Worm (Caenorhabditis elegans) whole organism, mixed stage, embryonic: ENCODE measurements around the gene Y53C12B.1.
"Not testable (repeated sequence)": the region's sequence is repeated elsewhere in the genome, so short reads cannot be mapped to it uniquely, and the experiment has no call there.

Experiments used
- M03D4.4 ChIP-seq: sonication (generic microtip); optimal IDR thresholded peaks from 2 replicates; lab custom pipeline; 2017; ENCODE audit warnings: mild to moderate bottlenecking, missing genetic modification characterization, missing compliant biosample characterization
- bed-3 ChIP-seq: fragments of 200-800 bp; sonication (Bioruptor generic); optimal IDR thresholded peaks from 3 replicates; lab custom pipeline; 2018; ENCODE audit warnings: mild to moderate bottlenecking, missing genetic modification characterization, moderate library complexity, missing compliant biosample characterization
- ceh-39 ChIP-seq: fragments of 150-350 bp; optimal IDR thresholded peaks from 2 replicates; lab custom pipeline; 2014; ENCODE audit warnings: missing biosample characterization, missing genetic modification characterization
- ceh-43 ChIP-seq: fragments of 200-800 bp; sonication (Bioruptor generic); optimal IDR thresholded peaks from 2 replicates; lab custom pipeline; 2018; ENCODE audit warnings: mild to moderate bottlenecking, missing genetic modification characterization, moderate library complexity, missing compliant biosample characterization
- ceh-83 ChIP-seq: fragments of 200-800 bp; sonication (Bioruptor generic); optimal IDR thresholded peaks from 2 replicates; lab custom pipeline; 2018; ENCODE audit warnings: mild to moderate bottlenecking, missing genetic modification characterization, missing compliant biosample characterization
- ces-1 ChIP-seq: fragments of 150-350 bp; optimal IDR thresholded peaks from 2 replicates; lab custom pipeline; 2014; ENCODE audit warnings: missing biosample characterization, missing genetic modification reagents, missing genetic modification characterization
- cnd-1 ChIP-seq: fragments of 200-800 bp; sonication (Bioruptor generic); optimal IDR thresholded peaks from 2 replicates; lab custom pipeline; 2018; ENCODE audit warnings: mild to moderate bottlenecking, missing genetic modification characterization, missing compliant biosample characterization
- drap-1 ChIP-seq: fragments of 200-800 bp; sonication (Bioruptor generic); optimal IDR thresholded peaks from 3 replicates; lab custom pipeline; 2018; ENCODE audit warnings: mild to moderate bottlenecking, missing genetic modification characterization, missing compliant biosample characterization
- elt-1 ChIP-seq: sonication (generic microtip); optimal IDR thresholded peaks from 2 replicates; lab custom pipeline; 2017; ENCODE audit warnings: missing genetic modification characterization, mild to moderate bottlenecking, missing compliant biosample characterization, antibody characterized with exemption, moderate library complexity, borderline replicate concordance; ENCODE audit not compliant: insufficient read depth
- elt-3 ChIP-seq: fragments of 150-350 bp; optimal IDR thresholded peaks from 2 replicates; lab custom pipeline; 2014; ENCODE audit warnings: missing biosample characterization, missing genetic modification characterization
- flh-1 ChIP-seq: fragments of 200-800 bp; sonication (Bioruptor generic); optimal IDR thresholded peaks from 2 replicates; lab custom pipeline; 2018; ENCODE audit warnings: mild to moderate bottlenecking, missing genetic modification characterization, moderate library complexity, missing compliant biosample characterization
- hlh-1 ChIP-seq: fragments of 150-350 bp; optimal IDR thresholded peaks from 2 replicates; lab custom pipeline; 2014; ENCODE audit warnings: missing biosample characterization, missing genetic modification reagents, missing genetic modification characterization
- lin-13 ChIP-seq: fragments of 150-350 bp; optimal IDR thresholded peaks from 2 replicates; lab custom pipeline; 2014; ENCODE audit warnings: missing biosample characterization, missing genetic modification characterization
- lin-32 ChIP-seq: fragments of 200-800 bp; sonication (Bioruptor generic); optimal IDR thresholded peaks from 2 replicates; lab custom pipeline; 2018; ENCODE audit warnings: mild to moderate bottlenecking, missing genetic modification characterization, missing compliant biosample characterization
- lsy-2 ChIP-seq: fragments of 150-350 bp; optimal IDR thresholded peaks from 2 replicates; lab custom pipeline; 2014; ENCODE audit warnings: missing biosample characterization, missing genetic modification characterization
- mab-5 ChIP-seq: fragments of 150-350 bp; optimal IDR thresholded peaks from 2 replicates; lab custom pipeline; 2014; ENCODE audit warnings: missing biosample characterization, missing genetic modification characterization
- mep-1 ChIP-seq: fragments of 150-350 bp; optimal IDR thresholded peaks from 2 replicates; lab custom pipeline; 2017; ENCODE audit warnings: missing biosample characterization, missing genetic modification reagents, missing genetic modification characterization, inconsistent platforms
- mls-2 ChIP-seq: sonication (generic microtip); optimal IDR thresholded peaks from 2 replicates; lab custom pipeline; 2016; ENCODE audit warnings: mild to moderate bottlenecking, missing genetic modification characterization, moderate library complexity, missing compliant biosample characterization
- nhr-12 ChIP-seq: fragments of 150-350 bp; optimal IDR thresholded peaks from 2 replicates; lab custom pipeline; 2014; ENCODE audit warnings: missing biosample characterization, missing genetic modification characterization
- nhr-2 ChIP-seq: fragments of 150-350 bp; optimal IDR thresholded peaks from 2 replicates; lab custom pipeline; 2014; ENCODE audit warnings: missing biosample characterization, missing genetic modification characterization
- nhr-28 ChIP-seq: fragments of 150-350 bp; optimal IDR thresholded peaks from 2 replicates; lab custom pipeline; 2014; ENCODE audit warnings: missing biosample characterization, missing genetic modification characterization
- pha-4 ChIP-seq: fragments of 150-350 bp; optimal IDR thresholded peaks from 2 replicates; lab custom pipeline; 2018; ENCODE audit warnings: missing biosample characterization, missing genetic modification reagents, missing genetic modification characterization
- sem-2 ChIP-seq: fragments of 200-800 bp; sonication (Bioruptor generic); optimal IDR thresholded peaks from 2 replicates; lab custom pipeline; 2018; ENCODE audit warnings: mild to moderate bottlenecking, missing genetic modification characterization, missing compliant biosample characterization
- snpc-4 ChIP-seq: fragments of 150-350 bp; optimal IDR thresholded peaks from 2 replicates; lab custom pipeline; 2014; ENCODE audit warnings: missing biosample characterization, missing genetic modification characterization
- sptf-1 ChIP-seq: sonication (generic microtip); optimal IDR thresholded peaks from 2 replicates; lab custom pipeline; 2017; ENCODE audit warnings: mild to moderate bottlenecking, missing genetic modification characterization, moderate library complexity, missing compliant biosample characterization
- tbx-8 ChIP-seq: fragments of 200-800 bp; sonication (Bioruptor generic); optimal IDR thresholded peaks from 2 replicates; lab custom pipeline; 2018; ENCODE audit warnings: mild to moderate bottlenecking, missing genetic modification characterization, moderate library complexity, missing compliant biosample characterization
- unc-120 ChIP-seq: sonication (generic microtip); optimal IDR thresholded peaks from 2 replicates; lab custom pipeline; 2017; ENCODE audit warnings: missing genetic modification characterization, missing compliant biosample characterization; ENCODE audit not compliant: poor library complexity, severe bottlenecking
- unc-39 ChIP-seq: fragments of 150-350 bp; optimal IDR thresholded peaks from 2 replicates; lab custom pipeline; 2014; ENCODE audit warnings: missing biosample characterization, missing genetic modification characterization
- unc-62 ChIP-seq: fragments of 150-350 bp; optimal IDR thresholded peaks from 2 replicates; lab custom pipeline; 2014; ENCODE audit warnings: missing biosample characterization, missing genetic modification reagents, missing genetic modification characterization
- ztf-11 ChIP-seq: fragments of 150-350 bp; optimal IDR thresholded peaks from 2 replicates; lab custom pipeline; 2014; ENCODE audit warnings: missing biosample characterization, missing genetic modification characterization

Y53C12B.1 gene

ce11 chrII:9738820-9739219 is 7.1 kb downstream of the Y53C12B.1 start:
- TF ChIP-seq snpc-4: no peak
- no peak for TF ChIP-seq flh-1 (GFP tag; lab: Kevin White, UChicago)
- no peak for TF ChIP-seq lin-13 (tag; lab: Kevin White, UChicago)
- no peak for TF ChIP-seq mep-1 (tag; lab: Kevin White, UChicago)
- TF ChIP-seq drap-1 (GFP tag; lab: Kevin White, UChicago): no peak
- TF ChIP-seq nhr-12 (tag; lab: Kevin White, UChicago): no peak
- no peak for TF ChIP-seq ztf-11 (tag; lab: Kevin White, UChicago)
- no peak for TF ChIP-seq cnd-1 (tag; lab: Kevin White, UChicago)
- TF ChIP-seq elt-3: no peak
- TF ChIP-seq unc-39 (tag; lab: Kevin White, UChicago): no peak
- no peak for TF ChIP-seq ces-1
- TF ChIP-seq bed-3: no peak

ce11 chrII:9735785-9736184 is 10.1 kb downstream of the Y53C12B.1 start:
- no peak for TF ChIP-seq nhr-2
- TF ChIP-seq ceh-83 (GFP tag; lab: Kevin White, UChicago): peak; percentile 5
- no peak for TF ChIP-seq sem-2 (GFP tag; lab: Kevin White, UChicago)
- TF ChIP-seq elt-3: no peak
- peak; percentile 41 for TF ChIP-seq lsy-2
- TF ChIP-seq unc-120 (tag; lab: Kevin White, UChicago): no peak

DNA sequence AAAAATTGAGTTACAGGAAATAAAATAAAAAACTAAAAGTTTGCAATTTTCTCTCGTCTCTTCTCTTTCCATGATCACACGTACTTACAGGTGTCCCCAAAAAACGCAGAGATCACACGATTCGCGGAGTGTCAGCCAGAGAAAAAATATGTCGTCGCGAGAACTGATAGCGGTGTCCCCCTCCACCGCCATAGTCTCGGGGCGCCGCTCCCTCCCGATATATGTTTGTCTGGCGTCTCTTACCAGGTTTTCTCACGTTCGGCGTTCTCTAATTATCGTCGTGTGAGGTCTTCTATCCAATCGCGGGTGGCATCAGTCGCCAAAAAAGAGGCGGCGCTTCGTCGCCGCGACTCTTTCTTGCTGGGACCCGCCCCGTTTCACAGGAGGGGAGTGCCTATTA is 14.1 kb downstream of the Y53C12B.1 start, which contains the start of gene mab-3:
mab-3 (plus strand) TSS at position 328 of the 400 bp plus-strand sequence.
- TF ChIP-seq drap-1 (GFP tag; lab: Kevin White, UChicago); unc-39 (tag; lab: Kevin White, UChicago); sptf-1 (tag; lab: Kevin White, UChicago): not testable (repeated sequence)

ce11 chrII:9729866-9730265 is 16.0 kb downstream of the Y53C12B.1 start:
- TF ChIP-seq mab-5 (tag; lab: Kevin White, UChicago): no peak
- TF ChIP-seq mep-1 (tag; lab: Kevin White, UChicago): no peak
- no peak for TF ChIP-seq nhr-2
- no peak for TF ChIP-seq ceh-43 (GFP tag; lab: Kevin White, UChicago)

DNA sequence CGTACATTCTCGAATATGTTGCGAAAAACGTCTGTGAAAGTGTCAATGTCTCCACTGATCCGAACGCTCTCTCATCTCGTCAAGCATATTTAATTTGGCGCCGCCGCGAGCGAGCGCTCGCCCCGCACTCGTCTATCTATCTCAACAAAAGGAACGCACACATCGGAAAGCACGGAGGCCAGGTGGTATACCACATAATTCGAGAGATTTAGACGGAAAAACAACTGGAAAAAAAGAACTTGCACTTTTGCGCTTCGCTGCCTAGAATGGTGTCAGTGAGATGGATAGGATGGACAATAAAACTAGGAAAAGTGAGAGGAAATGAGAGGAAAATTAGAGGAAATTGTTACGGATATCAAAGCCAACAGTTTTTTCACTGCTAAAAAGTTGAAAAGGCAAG is 16.7 kb downstream of the Y53C12B.1 start:
- TF ChIP-seq nhr-28 (tag; lab: Kevin White, UChicago) (no peak), ces-1 (no peak), M03D4.4 (no peak), elt-3 (no peak), mls-2 (no peak)
- TF ChIP-seq, all 35 proteins: peak for 0

DNA sequence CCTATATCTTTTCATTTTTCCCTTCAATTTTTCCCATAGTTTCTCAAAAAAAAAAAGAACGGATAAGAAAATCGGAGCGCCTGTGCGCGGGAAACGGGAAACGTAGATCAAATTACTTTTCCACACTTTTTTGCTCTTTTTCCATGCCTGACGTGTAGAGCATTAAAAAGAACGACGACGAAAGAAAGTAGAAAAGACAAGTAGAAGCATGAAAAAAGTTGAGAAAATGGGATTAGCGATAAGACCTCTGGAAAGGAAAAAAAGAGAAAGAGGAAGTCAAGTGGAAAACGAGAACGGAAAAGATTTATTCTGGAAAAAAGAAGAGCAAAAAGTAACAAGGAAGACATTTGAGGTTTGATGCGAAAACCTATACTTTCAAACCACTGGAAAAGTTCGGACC is 17.4 kb downstream of the Y53C12B.1 start:
- TF ChIP-seq lin-32 (no peak), unc-62 (no peak), mab-5 (tag; lab: Kevin White, UChicago) (no peak), drap-1 (GFP tag; lab: Kevin White, UChicago) (no peak), tbx-8 (GFP tag; lab: Kevin White, UChicago) (no peak), pha-4 (tag; lab: Kevin White, UChicago) (no peak), ceh-39 (tag; lab: Kevin White, UChicago) (no peak), mep-1 (tag; lab: Kevin White, UChicago) (no peak), elt-1 (tag; lab: Kevin White, UChicago) (no peak), elt-3 (no peak)

- peak; percentile 0 for TF ChIP-seq hlh-1
- TF ChIP-seq lin-13 (tag; lab: Kevin White, UChicago): no peak
Measured at ce11 chrII:9727192-9727699, 18.6 kb downstream of the Y53C12B.1 start.
